Worm (Caenorhabditis elegans): ENCODE data around the gene C16D9.4.

- TF ChIP-seq Y67H2A.10 (GFP tag; conservative IDR thresholded peaks at IDR 0.05): no peak
- TF ChIP-seq ets-4 (GFP tag; optimal IDR thresholded peaks at IDR 0.05): no peak
These were observed 24.6 kb upstream of the C16D9.4 start for ce11 chrV:8267275-8267674.
